Worm (Caenorhabditis elegans) whole organism, young adult: ENCODE measurements around the gene mltn-13.

Source experiments
- C17E4.6 ChIP-seq: fragments of 200-800 bp; sonication (Bioruptor generic); IDR thresholded peaks from 2 replicates; pipeline ENCODE4 v1.3.6; 2022; ENCODE audit warnings: missing genetic modification reagents, missing genetic modification characterization, missing compliant biosample characterization
- F22D6.2 ChIP-seq: sonication (generic microtip); optimal IDR thresholded peaks from 2 replicates; lab custom pipeline; 2016; ENCODE audit warnings: mild to moderate bottlenecking, missing genetic modification characterization, missing compliant biosample characterization
- F33H1.4 ChIP-seq: fragments of 200-800 bp; sonication (Bioruptor generic); IDR thresholded peaks from 2 replicates; pipeline ENCODE4 v1.3.6; 2022; ENCODE audit warnings: missing genetic modification reagents, missing genetic modification characterization, missing compliant biosample characterization
- F37B4.10 ChIP-seq: fragments of 200-800 bp; sonication (Bioruptor generic); IDR thresholded peaks from 2 replicates; pipeline ENCODE4 v1.3.6; 2022; ENCODE audit warnings: missing genetic modification characterization, missing compliant biosample characterization
- Y67H2A.10 ChIP-seq: fragments of 200-800 bp; sonication (Bioruptor generic); conservative IDR thresholded peaks from 2 replicates; pipeline ENCODE4 v1.3.6; 2022; ENCODE audit warnings: missing genetic modification reagents, missing genetic modification characterization, missing compliant biosample characterization
- akir-1 ChIP-seq: fragments of 200-800 bp; sonication (Bioruptor generic); optimal IDR thresholded peaks from 2 replicates; lab custom pipeline; 2018; ENCODE audit warnings: mild to moderate bottlenecking, missing genetic modification characterization, moderate library complexity, missing compliant biosample characterization
- attf-6 ChIP-seq: fragments of 200-800 bp; sonication (Bioruptor generic); IDR thresholded peaks from 2 replicates; pipeline ENCODE4 v1.3.6; 2022; ENCODE audit warnings: missing genetic modification reagents, missing genetic modification characterization, missing compliant biosample characterization
- bed-2 ChIP-seq: fragments of 200-800 bp; sonication (Bioruptor generic); IDR thresholded peaks from 2 replicates; pipeline ENCODE4 v1.3.6; 2022; ENCODE audit warnings: missing genetic modification reagents, missing genetic modification characterization, missing compliant biosample characterization
- cebp-1 ChIP-seq, 2 experiments: fragments of 200-800 bp in 1 of 2; sonication (Bioruptor generic) in 1 of 2; sonication (generic microtip) in 1 of 2; IDR thresholded peaks in 1 of 2; optimal IDR thresholded peaks in 1 of 2; 2 replicates each; pipeline versions ENCODE4 v1.3.6 to Lab custom; 2017 to 2022; ENCODE audit warnings: missing compliant biosample characterization in 2 of 2, missing genetic modification characterization in 2 of 2, mild to moderate bottlenecking in 1 of 2, missing genetic modification reagents in 1 of 2, moderate library complexity in 1 of 2
- cebp-2 ChIP-seq: fragments of 200-800 bp; sonication (Bioruptor generic); IDR thresholded peaks from 2 replicates; pipeline ENCODE4 v1.3.6; 2022; ENCODE audit warnings: missing genetic modification characterization, missing compliant biosample characterization
- ceh-58 ChIP-seq: fragments of 200-800 bp; sonication (Bioruptor generic); IDR thresholded peaks from 2 replicates; pipeline ENCODE4 v1.3.6; 2022; ENCODE audit warnings: missing genetic modification characterization, missing compliant biosample characterization
- chd-7 ChIP-seq: sonication (generic microtip); optimal IDR thresholded peaks from 2 replicates; lab custom pipeline; 2016; ENCODE audit warnings: mild to moderate bottlenecking, missing genetic modification characterization, moderate library complexity, missing compliant biosample characterization
- dox-1 ChIP-seq: fragments of 200-800 bp; sonication (Bioruptor generic); IDR thresholded peaks from 2 replicates; pipeline ENCODE4 v1.3.6; 2022; ENCODE audit warnings: missing genetic modification reagents, missing genetic modification characterization, missing compliant biosample characterization
- egl-18 ChIP-seq: fragments of 200-800 bp; sonication (Bioruptor generic); IDR thresholded peaks from 2 replicates; pipeline ENCODE4 v1.3.6; 2022; ENCODE audit warnings: missing genetic modification reagents, missing genetic modification characterization, missing compliant biosample characterization
- hlh-12 ChIP-seq: sonication (generic microtip); optimal IDR thresholded peaks from 2 replicates; lab custom pipeline; 2016; ENCODE audit warnings: missing genetic modification characterization, missing compliant biosample characterization
- hlh-26 ChIP-seq: fragments of 200-800 bp; sonication (Bioruptor generic); conservative IDR thresholded peaks from 2 replicates; pipeline ENCODE4 v1.3.6; 2022; ENCODE audit warnings: missing genetic modification reagents, missing genetic modification characterization, missing compliant biosample characterization
- hrde-1 ChIP-seq: sonication (generic microtip); optimal IDR thresholded peaks from 2 replicates; lab custom pipeline; 2016; ENCODE audit warnings: missing genetic modification characterization, mild to moderate bottlenecking, missing compliant biosample characterization, moderate library complexity, missing genotype, missing genetic modification reagents, borderline replicate concordance
- lin-40 ChIP-seq: sonication (generic microtip); optimal IDR thresholded peaks from 2 replicates; lab custom pipeline; 2016; ENCODE audit warnings: missing genetic modification characterization, mild to moderate bottlenecking, missing compliant biosample characterization, missing genotype, missing genetic modification reagents
- lsl-1 ChIP-seq: fragments of 200-800 bp; sonication (Bioruptor generic); optimal IDR thresholded peaks from 2 replicates; lab custom pipeline; 2018; ENCODE audit warnings: mild to moderate bottlenecking, missing genetic modification characterization, moderate library complexity, missing compliant biosample characterization
- lsy-27 ChIP-seq: sonication (generic microtip); optimal IDR thresholded peaks from 2 replicates; lab custom pipeline; 2017; ENCODE audit warnings: missing genetic modification characterization, mild to moderate bottlenecking, missing compliant biosample characterization, antibody characterized with exemption, missing genotype, borderline replicate concordance; ENCODE audit not compliant: insufficient read depth
- madf-8 ChIP-seq: fragments of 200-800 bp; sonication (Bioruptor generic); conservative IDR thresholded peaks from 2 replicates; pipeline ENCODE4 v1.3.6; 2022; ENCODE audit warnings: missing genetic modification reagents, missing genetic modification characterization, missing compliant biosample characterization
- nfya-1 ChIP-seq: sonication (generic microtip); optimal IDR thresholded peaks from 2 replicates; lab custom pipeline; 2017; ENCODE audit warnings: antibody characterized with exemption, missing compliant biosample characterization, missing genetic modification characterization, borderline replicate concordance; ENCODE audit not compliant: insufficient read depth
- nfyb-1 ChIP-seq: fragments of 200-800 bp; sonication (Bioruptor generic); IDR thresholded peaks from 2 replicates; pipeline ENCODE4 v1.3.6; 2022; ENCODE audit warnings: missing genetic modification reagents, missing genetic modification characterization, missing compliant biosample characterization
- nhr-80 ChIP-seq: sonication (generic microtip); optimal IDR thresholded peaks from 2 replicates; lab custom pipeline; 2016; ENCODE audit warnings: missing genetic modification characterization, missing compliant biosample characterization
- snpc-3.4 ChIP-seq: sonication (generic microtip); optimal IDR thresholded peaks from 2 replicates; lab custom pipeline; 2017; ENCODE audit warnings: missing genetic modification characterization, mild to moderate bottlenecking, missing compliant biosample characterization, antibody characterized with exemption, moderate library complexity, missing genotype, missing genetic modification reagents
- snpc-4 ChIP-seq, 5 experiments: fragments of 150-350 bp in 1 of 5; sonication (generic microtip) in 4 of 5; optimal IDR thresholded peaks; 2 replicates each; lab custom pipeline; 2014 to 2018; ENCODE audit warnings: missing genetic modification characterization in 5 of 5, missing biosample characterization in 3 of 5, antibody characterized with exemption in 2 of 5, mild to moderate bottlenecking in 2 of 5, missing compliant biosample characterization in 2 of 5, missing genotype in 2 of 5, moderate library complexity in 2 of 5, missing genetic modification reagents in 1 of 5
- unc-62 ChIP-seq: fragments of 150-350 bp; optimal IDR thresholded peaks from 2 replicates; lab custom pipeline; 2014; ENCODE audit warnings: missing biosample characterization, missing genetic modification reagents, missing genetic modification characterization
- xnd-1 ChIP-seq: sonication (generic microtip); optimal IDR thresholded peaks from 2 replicates; lab custom pipeline; 2016; ENCODE audit warnings: missing genotype, missing genetic modification reagents, missing genetic modification characterization, missing compliant biosample characterization
- zfh-2 ChIP-seq: fragments of 200-800 bp; sonication (Bioruptor generic); conservative IDR thresholded peaks from 2 replicates; pipeline ENCODE4 v1.3.6; 2022; ENCODE audit warnings: missing genetic modification reagents, missing genetic modification characterization, missing compliant biosample characterization
- zim-3 ChIP-seq: sonication (generic microtip); optimal IDR thresholded peaks from 2 replicates; lab custom pipeline; 2017; ENCODE audit warnings: mild to moderate bottlenecking, missing genetic modification characterization, moderate library complexity, missing compliant biosample characterization
- ztf-18 ChIP-seq: sonication (generic microtip); optimal IDR thresholded peaks from 2 replicates; lab custom pipeline; 2016; ENCODE audit warnings: missing genotype, mild to moderate bottlenecking, missing genetic modification characterization, missing compliant biosample characterization

The mltn-13 gene

DNA sequence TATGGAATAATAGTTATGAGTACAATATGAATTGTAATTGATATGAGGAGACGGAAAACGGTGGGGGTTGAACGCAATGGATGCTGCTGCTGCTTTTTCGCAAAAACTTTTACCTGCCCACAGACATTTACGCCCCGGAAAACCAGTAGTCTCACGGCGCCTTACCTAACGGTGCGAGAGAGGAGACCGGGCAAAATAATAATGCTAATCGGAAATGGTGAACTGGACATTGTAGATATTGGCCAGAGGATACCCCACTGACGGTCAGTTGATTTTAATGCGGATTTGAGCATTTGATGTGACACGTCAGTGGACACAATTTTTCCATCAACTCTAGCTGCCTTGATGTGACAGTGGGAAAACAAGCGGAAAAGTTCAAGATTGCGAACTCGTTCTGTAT lies at the start of gene mltn-13:
mltn-13 (minus strand) TSS at position 101 of the 400 bp plus-strand sequence.
- TF ChIP-seq dox-1 (GFP tag; lab: Robert Waterston, UW) (no peak), zfh-2 (GFP tag; lab: Robert Waterston, UW) (0 out of 2 replicates have a peak, but pooled peaks have one; percentile 10), F37B4.10 (GFP tag; lab: Robert Waterston, UW) (0 out of 2 replicates have a peak, but pooled peaks have one; percentile 14)

DNA sequence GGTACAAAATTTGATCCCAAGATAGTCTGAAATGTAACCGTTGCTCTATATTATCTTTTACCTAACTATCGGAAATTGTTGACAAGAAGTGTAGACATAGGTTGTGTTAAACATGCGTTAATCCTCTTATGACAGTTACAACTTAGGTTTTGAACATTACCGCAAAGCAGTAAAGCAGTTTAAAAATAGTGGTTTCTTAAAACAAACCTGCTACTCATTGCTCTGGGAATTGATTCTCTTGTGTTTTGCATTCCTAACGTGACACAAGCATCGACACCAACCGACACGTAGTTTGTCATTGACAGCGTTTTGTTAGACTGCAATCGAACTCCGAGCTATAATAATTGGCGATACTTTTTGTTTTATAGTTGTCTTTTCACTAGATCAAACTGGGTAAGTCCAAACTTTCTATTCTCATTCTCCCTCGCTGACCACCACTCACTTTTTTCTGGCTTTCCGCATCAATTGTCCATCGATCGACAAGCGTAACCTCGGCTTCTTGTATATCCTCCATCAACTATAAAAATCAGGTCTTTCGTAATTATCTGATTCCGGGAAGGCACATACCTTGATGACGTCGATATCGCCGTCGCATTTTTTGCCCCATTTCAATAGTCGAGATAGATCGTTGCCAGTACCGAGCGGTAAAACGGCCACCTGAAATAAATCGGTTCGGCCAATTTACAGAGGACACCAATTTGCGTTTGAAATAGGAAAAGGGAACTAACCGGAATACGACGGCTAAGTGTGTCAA lies 47.8 kb upstream of the mltn-13 start:
- TF ChIP-seq nfyb-1 (GFP tag; lab: Robert Waterston, UW), result no peak
- no peak for TF ChIP-seq snpc-3.4 (tag; lab: Kevin White, UChicago)
- no peak for TF ChIP-seq hlh-26 (GFP tag; lab: Robert Waterston, UW)
- no peak for TF ChIP-seq hrde-1 (tag; lab: Kevin White, UChicago)
- TF ChIP-seq C17E4.6 (GFP tag; lab: Robert Waterston, UW), result no peak

DNA sequence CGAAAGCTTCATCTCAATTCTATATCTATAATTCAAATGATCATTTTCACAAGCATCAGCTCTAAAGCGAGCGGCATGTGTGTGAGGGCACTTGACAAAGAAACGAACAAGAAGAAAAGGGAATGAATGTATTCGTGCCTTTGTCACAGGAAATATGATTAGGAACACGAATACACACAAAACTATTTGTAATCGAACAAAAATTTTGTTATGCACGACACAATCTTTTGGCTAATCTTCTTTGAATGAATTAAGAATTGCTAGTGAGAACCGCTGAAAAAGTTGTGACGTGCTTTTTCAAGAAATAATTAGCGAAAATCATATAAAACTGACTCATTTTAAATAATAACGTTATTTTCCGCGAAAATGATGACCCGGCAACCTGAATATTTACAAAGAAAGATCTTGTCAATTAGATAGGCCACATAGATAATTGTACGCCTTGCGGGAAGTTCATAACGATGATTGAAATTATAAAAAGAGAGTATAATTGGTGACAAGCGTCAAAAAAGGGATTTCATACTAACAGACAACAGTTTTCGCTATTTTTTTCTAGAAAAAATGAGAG lies 45.3 kb upstream of the mltn-13 start:
- TF ChIP-seq cebp-2 (GFP tag; lab: Robert Waterston, UW), result no peak
- TF ChIP-seq lin-40 (tag; lab: Kevin White, UChicago), result no peak
- TF ChIP-seq F33H1.4 (GFP tag; lab: Robert Waterston, UW), result no peak
- no peak for TF ChIP-seq chd-7 (tag; lab: Kevin White, UChicago)
- TF ChIP-seq ceh-58, result no peak
- no peak for TF ChIP-seq hlh-12
- TF ChIP-seq attf-6, result no peak
- no peak for TF ChIP-seq nhr-80 (tag; lab: Kevin White, UChicago)
- no peak for TF ChIP-seq bed-2
- no peak for TF ChIP-seq unc-62
- TF ChIP-seq xnd-1 (tag; lab: Kevin White, UChicago), result no peak

DNA sequence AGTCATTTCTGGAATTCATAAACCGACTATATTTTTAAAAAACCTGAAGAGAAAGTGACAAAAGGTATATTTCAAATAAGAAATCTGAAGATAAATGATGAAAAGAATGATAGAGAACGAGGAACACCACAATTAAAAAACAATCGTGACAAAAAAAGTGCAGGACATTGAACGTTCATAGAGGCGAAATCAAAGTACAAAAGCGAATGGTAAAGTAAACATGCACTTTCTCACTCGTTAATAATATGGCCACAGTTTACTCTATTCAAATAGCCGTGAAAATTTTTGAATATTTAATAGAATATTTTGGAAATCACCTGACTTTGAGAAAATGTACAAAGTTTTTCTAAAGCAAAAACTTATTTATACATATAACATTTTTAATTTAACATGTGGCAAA lies 44.0 kb upstream of the mltn-13 start, which contains the start of gene F46H6.5:
F46H6.5 (minus strand) TSS at position 10 of the 400 bp plus-strand sequence.
- TF ChIP-seq nfya-1 (tag; lab: Kevin White, UChicago) (no peak), zim-3 (tag; lab: Kevin White, UChicago) (no peak), egl-18 (GFP tag; lab: Robert Waterston, UW) (no peak), Y67H2A.10 (GFP tag; lab: Robert Waterston, UW) (no peak), snpc-4 (GFP tag; optimal IDR thresholded peaks at IDR 0.05; lab: Kevin White, UChicago) (no peak), snpc-4 (tag; optimal IDR thresholded peaks at IDR 0.05; lab: Kevin White, UChicago) (no peak), bed-2 (no peak), ztf-18 (tag; lab: Kevin White, UChicago) (no peak)

DNA sequence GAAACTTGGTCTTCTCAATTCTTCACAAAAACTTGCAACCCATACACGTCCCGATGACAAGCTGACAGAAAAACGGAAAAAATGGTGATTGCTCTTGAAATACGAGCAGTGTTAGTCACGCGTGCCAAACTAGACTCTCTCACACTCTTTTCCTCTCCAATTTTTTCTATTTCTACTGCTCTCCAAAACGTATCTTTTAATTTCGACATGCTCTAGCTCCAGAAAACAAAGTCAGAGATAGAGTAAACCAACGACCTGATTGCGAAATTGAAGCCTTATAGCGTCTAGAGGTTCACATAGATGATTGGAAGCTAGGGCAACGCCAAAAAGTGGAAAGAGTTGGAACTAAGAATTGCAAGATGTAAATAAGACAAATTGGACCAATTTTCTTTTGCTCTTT lies 42.2 kb upstream of the mltn-13 start:
- TF ChIP-seq akir-1 (GFP tag; lab: Kevin White, UChicago), result no peak
- no peak for TF ChIP-seq lsy-27 (tag; lab: Kevin White, UChicago)
- no peak for TF ChIP-seq madf-8 (GFP tag; lab: Robert Waterston, UW)
- no peak for TF ChIP-seq lsl-1 (GFP tag; lab: Kevin White, UChicago)
- TF ChIP-seq cebp-1 (GFP tag; IDR thresholded peaks at IDR 0.05; lab: Robert Waterston, UW), result no peak
- TF ChIP-seq cebp-1 (tag; optimal IDR thresholded peaks at IDR 0.05; lab: Kevin White, UChicago), result peak; percentile 91
- TF ChIP-seq F22D6.2 (tag; lab: Kevin White, UChicago), result no peak
